Worm (Caenorhabditis elegans) whole organism, L3 larva: ENCODE results near the gene C39B10.5.

Experiments
- R02D3.7 ChIP-seq: fragments of 150-350 bp; optimal IDR thresholded peaks from 2 replicates; lab custom pipeline; 2014; ENCODE audit warnings: missing biosample characterization, missing genetic modification characterization
- ama-1 ChIP-seq: fragments of 150-350 bp; optimal IDR thresholded peaks from 2 replicates; lab custom pipeline; 2018
- lin-15B ChIP-seq: fragments of 150-350 bp; optimal IDR thresholded peaks from 2 replicates; lab custom pipeline; 2014; ENCODE audit warnings: missing biosample characterization, missing genetic modification characterization
- nhr-11 ChIP-seq: fragments of 150-350 bp; optimal IDR thresholded peaks from 2 replicates; lab custom pipeline; 2014; ENCODE audit warnings: missing biosample characterization, missing genetic modification characterization
- nhr-77 ChIP-seq: fragments of 150-350 bp; optimal IDR thresholded peaks from 2 replicates; lab custom pipeline; 2014; ENCODE audit warnings: missing biosample characterization, missing genetic modification characterization
- pqm-1 ChIP-seq: fragments of 150-350 bp; optimal IDR thresholded peaks from 2 replicates; lab custom pipeline; 2017; ENCODE audit warnings: missing biosample characterization, missing genetic modification characterization, inconsistent platforms
- unc-62 ChIP-seq: fragments of 150-350 bp; sonication (generic microtip); optimal IDR thresholded peaks from 4 replicates; lab custom pipeline; 2014; ENCODE audit warnings: missing biosample characterization, missing genetic modification reagents, missing genetic modification characterization

DNA sequence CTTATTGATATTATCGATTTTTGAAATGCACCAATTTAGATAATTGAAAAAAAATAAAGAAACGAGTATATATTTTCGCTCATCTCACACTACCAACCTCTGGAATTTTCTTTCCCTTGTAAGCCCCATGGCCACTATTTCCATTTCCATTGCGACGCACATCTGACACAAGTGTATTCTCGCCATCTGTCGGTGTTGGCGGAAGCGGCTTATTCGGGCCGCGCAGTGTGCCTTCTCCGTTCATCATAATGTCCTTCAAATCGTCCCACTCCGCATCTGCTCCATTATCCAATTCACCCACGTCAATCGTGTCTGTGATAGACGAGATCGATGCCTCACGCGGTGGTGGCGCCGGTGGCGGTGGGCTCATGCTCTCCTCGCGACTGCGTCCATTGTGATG is 22.4 kb upstream of the C39B10.5 start:
- TF ChIP-seq unc-62 (GFP tag; lab: Kevin White, UChicago) (no peak), lin-15B (tag; lab: Kevin White, UChicago) (no peak), pqm-1 (tag; lab: Kevin White, UChicago) (no peak), nhr-11 (tag; lab: Kevin White, UChicago) (no peak), R02D3.7 (no peak), nhr-77 (tag; lab: Kevin White, UChicago) (no peak), ama-1 (no peak)
